Worm (Caenorhabditis elegans) whole organism, L1 larva: Measurements from ENCODE around the gene C32D5.11.

Source experiments
- C04F5.9 ChIP-seq: sonication (generic microtip); optimal IDR thresholded peaks from 2 replicates; lab custom pipeline; 2016; ENCODE audit warnings: missing genetic modification characterization, missing compliant biosample characterization
- C16A3.4 ChIP-seq: fragments of 150-350 bp; optimal IDR thresholded peaks from 2 replicates; lab custom pipeline; 2014; ENCODE audit warnings: missing biosample characterization, missing genetic modification characterization
- F16B12.6 ChIP-seq: fragments of 150-350 bp; optimal IDR thresholded peaks from 2 replicates; lab custom pipeline; 2014; ENCODE audit warnings: missing biosample characterization, missing genetic modification characterization
- alr-1 ChIP-seq: fragments of 200-800 bp; sonication (Bioruptor generic); optimal IDR thresholded peaks from 2 replicates; lab custom pipeline; 2018; ENCODE audit warnings: borderline replicate concordance, mild to moderate bottlenecking, missing genetic modification characterization, missing compliant biosample characterization
- aly-2 ChIP-seq: fragments of 150-350 bp; optimal IDR thresholded peaks from 2 replicates; lab custom pipeline; 2014; ENCODE audit warnings: missing biosample characterization, missing genetic modification characterization
- ama-1 ChIP-seq: fragments of 150-350 bp; optimal IDR thresholded peaks from 2 replicates; lab custom pipeline; 2014
- ceh-88 ChIP-seq: fragments of 200-800 bp; sonication (Bioruptor generic); IDR thresholded peaks from 2 replicates; pipeline ENCODE4 v1.3.6; 2022; ENCODE audit warnings: missing genetic modification characterization, missing compliant biosample characterization
- dpl-1 ChIP-seq, 3 experiments: fragments of 150-350 bp in 2 of 3; sonication (generic microtip) in 1 of 3; optimal IDR thresholded peaks; 2 replicates each; lab custom pipeline; 2014 to 2017; ENCODE audit warnings: missing biosample characterization in 3 of 3, missing genetic modification characterization in 3 of 3, missing genetic modification reagents in 3 of 3
- dsc-1 ChIP-seq: sonication (generic microtip); optimal IDR thresholded peaks from 2 replicates; lab custom pipeline; 2016; ENCODE audit warnings: mild to moderate bottlenecking, missing genetic modification characterization, missing compliant biosample characterization
- efl-3 ChIP-seq: fragments of 200-800 bp; sonication (Bioruptor generic); optimal IDR thresholded peaks from 2 replicates; lab custom pipeline; 2018; ENCODE audit warnings: mild to moderate bottlenecking, missing genetic modification characterization, missing compliant biosample characterization
- egl-13 ChIP-seq: sonication (generic microtip); optimal IDR thresholded peaks from 2 replicates; lab custom pipeline; 2016; ENCODE audit warnings: missing genotype, missing genetic modification reagents, missing genetic modification characterization, missing compliant biosample characterization
- elt-2 ChIP-seq: sonication (generic microtip); optimal IDR thresholded peaks from 2 replicates; lab custom pipeline; 2016; ENCODE audit warnings: missing genetic modification characterization, mild to moderate bottlenecking, inconsistent platforms, missing compliant biosample characterization, missing genetic modification reagents
- elt-3 ChIP-seq, 6 experiments: fragments of 150-350 bp in 1 of 6; sonication (generic microtip); optimal IDR thresholded peaks; 2 replicates each; lab custom pipeline; 2017 to 2018; ENCODE audit warnings: missing biosample characterization in 6 of 6, missing genetic modification characterization in 6 of 6, inconsistent platforms in 1 of 6
- ets-5 ChIP-seq: fragments of 200-800 bp; sonication (Bioruptor generic); IDR thresholded peaks from 2 replicates; pipeline ENCODE4 v1.3.6; 2022; ENCODE audit warnings: missing genetic modification characterization, missing compliant biosample characterization
- fkh-10 ChIP-seq: sonication (generic microtip); optimal IDR thresholded peaks from 2 replicates; lab custom pipeline; 2017; ENCODE audit warnings: missing biosample characterization, missing genetic modification reagents, missing genetic modification characterization
- fkh-8 ChIP-seq: sonication (generic microtip); optimal IDR thresholded peaks from 2 replicates; lab custom pipeline; 2016; ENCODE audit warnings: mild to moderate bottlenecking, missing genetic modification characterization, missing compliant biosample characterization
- fos-1 ChIP-seq: fragments of 150-350 bp; optimal IDR thresholded peaks from 2 replicates; lab custom pipeline; 2014; ENCODE audit warnings: missing biosample characterization, missing genetic modification characterization
- grh-1 ChIP-seq: fragments of 200-800 bp; sonication (Bioruptor generic); IDR thresholded peaks from 2 replicates; pipeline ENCODE4 v1.3.6; 2022; ENCODE audit warnings: missing genetic modification reagents, missing genetic modification characterization, missing compliant biosample characterization
- irx-1 ChIP-seq: sonication (generic microtip); optimal IDR thresholded peaks from 2 replicates; lab custom pipeline; 2016; ENCODE audit warnings: missing genetic modification characterization, missing compliant biosample characterization
- isw-1 ChIP-seq: fragments of 200-800 bp; sonication (Bioruptor generic); IDR thresholded peaks from 2 replicates; pipeline ENCODE4 v1.3.6; 2022; ENCODE audit warnings: missing genetic modification characterization, missing compliant biosample characterization
- jun-1 ChIP-seq: fragments of 150-350 bp; optimal IDR thresholded peaks from 2 replicates; lab custom pipeline; 2014; ENCODE audit warnings: missing biosample characterization, missing genetic modification reagents, missing genetic modification characterization
- lin-13 ChIP-seq: fragments of 150-350 bp; optimal IDR thresholded peaks from 2 replicates; lab custom pipeline; 2014; ENCODE audit warnings: missing biosample characterization, missing genetic modification reagents, missing genetic modification characterization
- lin-14 ChIP-seq: fragments of 200-800 bp; sonication (Bioruptor generic); optimal IDR thresholded peaks from 2 replicates; lab custom pipeline; 2018; ENCODE audit warnings: mild to moderate bottlenecking, missing genetic modification characterization, moderate library complexity, missing compliant biosample characterization
- lin-35 ChIP-seq, 2 experiments: fragments of 150-350 bp; optimal IDR thresholded peaks; 2 replicates each; lab custom pipeline; 2014; ENCODE audit warnings: missing biosample characterization in 2 of 2, missing genetic modification characterization in 2 of 2, missing genetic modification reagents in 2 of 2
- lin-39 ChIP-seq: fragments of 150-350 bp; optimal IDR thresholded peaks from 2 replicates; lab custom pipeline; 2014; ENCODE audit warnings: missing biosample characterization, missing genetic modification reagents, missing genetic modification characterization
- mab-9 ChIP-seq: fragments of 200-800 bp; sonication (Bioruptor generic); IDR thresholded peaks from 2 replicates; pipeline ENCODE4 v1.3.6; 2022; ENCODE audit warnings: missing genetic modification reagents, missing genetic modification characterization, missing compliant biosample characterization
- mdl-1 ChIP-seq, 2 experiments: fragments of 150-350 bp; optimal IDR thresholded peaks; 2 replicates each; lab custom pipeline; 2014 to 2017; ENCODE audit warnings: missing biosample characterization in 2 of 2, missing genetic modification characterization in 2 of 2, inconsistent platforms in 1 of 2
- mep-1 ChIP-seq: fragments of 150-350 bp; optimal IDR thresholded peaks from 2 replicates; lab custom pipeline; 2014; ENCODE audit warnings: missing biosample characterization, missing genetic modification characterization
- nhr-11 ChIP-seq: fragments of 150-350 bp; optimal IDR thresholded peaks from 2 replicates; lab custom pipeline; 2014; ENCODE audit warnings: missing biosample characterization, missing genetic modification characterization
- nhr-20 ChIP-seq: sonication (generic microtip); optimal IDR thresholded peaks from 2 replicates; lab custom pipeline; 2016; ENCODE audit warnings: mild to moderate bottlenecking, missing genetic modification characterization, missing compliant biosample characterization
- nhr-28 ChIP-seq: fragments of 150-350 bp; optimal IDR thresholded peaks from 2 replicates; lab custom pipeline; 2014; ENCODE audit warnings: missing biosample characterization, missing genetic modification characterization
- nhr-47 ChIP-seq: sonication (generic microtip); optimal IDR thresholded peaks from 2 replicates; lab custom pipeline; 2016; ENCODE audit warnings: mild to moderate bottlenecking, missing genetic modification characterization, moderate library complexity, missing compliant biosample characterization
- nhr-71 ChIP-seq: sonication (generic microtip); optimal IDR thresholded peaks from 2 replicates; lab custom pipeline; 2016; ENCODE audit warnings: mild to moderate bottlenecking, missing genetic modification characterization, moderate library complexity, missing compliant biosample characterization
- nhr-76 ChIP-seq: sonication (generic microtip); optimal IDR thresholded peaks from 2 replicates; lab custom pipeline; 2017; ENCODE audit warnings: missing biosample characterization, missing genetic modification characterization
- nhr-77 ChIP-seq: fragments of 150-350 bp; optimal IDR thresholded peaks from 2 replicates; lab custom pipeline; 2014; ENCODE audit warnings: missing biosample characterization, missing genetic modification characterization
- nhr-84 ChIP-seq: sonication (generic microtip); optimal IDR thresholded peaks from 2 replicates; lab custom pipeline; 2017; ENCODE audit warnings: missing biosample characterization, missing genetic modification characterization
- pag-3 ChIP-seq: sonication (generic microtip); optimal IDR thresholded peaks from 2 replicates; lab custom pipeline; 2017; ENCODE audit warnings: missing genetic modification characterization, mild to moderate bottlenecking, missing compliant biosample characterization, antibody characterized with exemption, borderline replicate concordance; ENCODE audit not compliant: insufficient read depth
- pqm-1 ChIP-seq: sonication (generic microtip); optimal IDR thresholded peaks from 3 replicates; lab custom pipeline; 2017; ENCODE audit warnings: missing biosample characterization, missing genetic modification characterization
- rnt-1 ChIP-seq: sonication (generic microtip); optimal IDR thresholded peaks from 2 replicates; lab custom pipeline; 2016; ENCODE audit warnings: mild to moderate bottlenecking, missing genetic modification characterization, moderate library complexity, missing compliant biosample characterization
- snu-23 ChIP-seq: sonication (generic microtip); optimal IDR thresholded peaks from 2 replicates; lab custom pipeline; 2016; ENCODE audit warnings: missing genetic modification characterization, missing compliant biosample characterization
- sox-4 ChIP-seq: sonication (generic microtip); optimal IDR thresholded peaks from 2 replicates; lab custom pipeline; 2016; ENCODE audit warnings: missing genetic modification characterization, missing compliant biosample characterization
- sptf-1 ChIP-seq: fragments of 150-350 bp; optimal IDR thresholded peaks from 2 replicates; lab custom pipeline; 2014; ENCODE audit warnings: missing biosample characterization, missing genetic modification characterization
- sup-37 ChIP-seq: fragments of 200-800 bp; sonication (Bioruptor generic); optimal IDR thresholded peaks from 2 replicates; lab custom pipeline; 2018; ENCODE audit warnings: mild to moderate bottlenecking, missing genetic modification characterization, missing compliant biosample characterization
- swsn-7 ChIP-seq: sonication (generic microtip); optimal IDR thresholded peaks from 2 replicates; lab custom pipeline; 2016; ENCODE audit warnings: missing genetic modification characterization, missing compliant biosample characterization
- tlp-1 ChIP-seq: fragments of 150-350 bp; optimal IDR thresholded peaks from 2 replicates; lab custom pipeline; 2014; ENCODE audit warnings: missing biosample characterization, missing genetic modification characterization
- unc-130 ChIP-seq: fragments of 150-350 bp; optimal IDR thresholded peaks from 2 replicates; lab custom pipeline; 2017; ENCODE audit warnings: missing biosample characterization, missing genetic modification characterization, inconsistent platforms
- unc-30 ChIP-seq: sonication (generic microtip); optimal IDR thresholded peaks from 2 replicates; lab custom pipeline; 2017; ENCODE audit warnings: missing biosample characterization, missing genetic modification characterization
- unc-62 ChIP-seq: fragments of 150-350 bp; optimal IDR thresholded peaks from 2 replicates; lab custom pipeline; 2014; ENCODE audit warnings: missing biosample characterization, missing genetic modification reagents, missing genetic modification characterization
- unc-98 ChIP-seq: fragments of 200-800 bp; sonication (Bioruptor generic); IDR thresholded peaks from 2 replicates; pipeline ENCODE4 v1.3.6; 2022; ENCODE audit warnings: missing genetic modification characterization, missing compliant biosample characterization
- xbp-1 ChIP-seq: sonication (generic microtip); optimal IDR thresholded peaks from 2 replicates; lab custom pipeline; 2016; ENCODE audit warnings: missing genetic modification characterization, missing compliant biosample characterization
- zip-4 ChIP-seq: fragments of 200-800 bp; sonication (Bioruptor generic); optimal IDR thresholded peaks from 2 replicates; lab custom pipeline; 2018; ENCODE audit warnings: mild to moderate bottlenecking, missing genetic modification characterization, moderate library complexity, missing compliant biosample characterization

C32D5.11 gene

DNA sequence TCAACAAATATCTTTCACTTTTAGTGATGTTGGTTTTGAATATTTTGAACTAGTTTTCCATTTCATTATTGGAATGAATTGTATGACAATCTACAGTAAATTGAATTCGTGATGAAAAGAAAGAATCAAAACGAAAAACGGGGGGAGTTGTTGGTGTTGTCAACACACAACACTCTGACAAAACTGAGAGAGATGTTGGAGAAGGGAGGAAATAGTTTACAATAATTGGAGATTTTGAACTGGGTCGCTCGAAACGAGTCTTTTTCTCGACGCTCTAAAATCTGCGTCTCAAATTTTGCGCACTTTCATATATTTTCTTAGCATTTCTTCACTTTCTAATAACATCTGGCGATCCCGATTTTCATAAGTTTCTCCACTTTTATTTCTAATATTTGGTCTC, 11.4 kb downstream of the C32D5.11 start, which contains the start of gene txt-18 (continued):
- TF ChIP-seq pqm-1 (tag; lab: Kevin White, UChicago) (no peak), alr-1 (no peak), unc-62 (GFP tag; lab: Kevin White, UChicago) (no peak), fkh-8 (no peak), dpl-1 (GFP tag; optimal IDR thresholded peaks at IDR 0.05; lab: Kevin White, UChicago) (no peak), mdl-1 (tag; optimal IDR thresholded peaks at IDR 0.05; lab: Kevin White, UChicago) (no peak), nhr-76 (tag; lab: Kevin White, UChicago) (no peak), swsn-7 (tag; lab: Kevin White, UChicago) (peak; percentile 1), isw-1 (no peak), fos-1 (tag; lab: Kevin White, UChicago) (no peak), C16A3.4 (tag; lab: Kevin White, UChicago) (no peak), rnt-1 (tag; lab: Kevin White, UChicago) (peak; percentile 4), mab-9 (no peak), elt-3 (tag; optimal IDR thresholded peaks at IDR 0.05; lab: Kevin White, UChicago) (peak in 1 of 6 experiments; percentile 32), sptf-1 (tag; lab: Kevin White, UChicago) (no peak), grh-1 (no peak)

DNA sequence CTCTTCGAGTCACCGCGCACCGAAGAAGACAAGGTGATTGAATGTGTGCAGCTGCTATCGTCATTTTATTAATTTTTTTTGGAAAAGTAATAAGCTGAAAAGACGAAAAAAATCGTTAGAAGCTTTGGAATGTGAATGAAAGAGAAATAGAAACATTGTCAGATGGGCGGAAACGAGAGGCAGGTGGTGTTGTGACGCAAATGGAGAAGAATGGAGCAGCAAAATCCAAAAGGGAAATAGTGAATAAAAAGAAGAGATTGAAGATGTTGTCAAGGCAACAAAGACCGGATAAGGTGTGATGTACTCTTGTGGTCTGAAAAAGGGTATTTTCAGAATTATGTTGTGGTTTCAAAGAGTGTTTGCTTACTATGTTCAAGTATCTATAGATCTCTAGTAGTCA, 12.8 kb downstream of the C32D5.11 start:
- TF ChIP-seq nhr-84: no peak
- TF ChIP-seq dpl-1 (GFP tag; optimal IDR thresholded peaks at IDR 0.05; lab: Kevin White, UChicago): no peak
- peak; percentile 74 for TF ChIP-seq dsc-1 (tag; lab: Kevin White, UChicago)
- TF ChIP-seq pag-3: no peak
- no peak for TF ChIP-seq C16A3.4 (tag; lab: Kevin White, UChicago)
- no peak for TF ChIP-seq nhr-76 (tag; lab: Kevin White, UChicago)
- peak; percentile 64 for TF ChIP-seq nhr-71 (tag; lab: Kevin White, UChicago)
- no peak for TF ChIP-seq elt-2 (tag; lab: Kevin White, UChicago)
- TF ChIP-seq sox-4 (tag; lab: Kevin White, UChicago): no peak
- peak; percentile 5 for TF ChIP-seq nhr-77 (tag; lab: Kevin White, UChicago)
- TF ChIP-seq aly-2 (tag; lab: Kevin White, UChicago): no peak
- TF ChIP-seq jun-1 (tag; lab: Kevin White, UChicago): no peak
- no peak for TF ChIP-seq irx-1 (tag; lab: Kevin White, UChicago)
- TF ChIP-seq F16B12.6 (tag; lab: Kevin White, UChicago): no peak
- no peak for TF ChIP-seq unc-130
- TF ChIP-seq pqm-1 (tag; lab: Kevin White, UChicago): no peak
- TF ChIP-seq nhr-11 (tag; lab: Kevin White, UChicago): no peak
- no peak for TF ChIP-seq egl-13 (tag; lab: Kevin White, UChicago)
- TF ChIP-seq rnt-1 (tag; lab: Kevin White, UChicago): no peak
- TF ChIP-seq mep-1 (tag; lab: Kevin White, UChicago): no peak
- no peak for TF ChIP-seq xbp-1 (tag; lab: Kevin White, UChicago)
- peak; percentile 96 for TF ChIP-seq fkh-8
- peak; percentile 36 for TF ChIP-seq nhr-47 (tag; lab: Kevin White, UChicago)
- TF ChIP-seq lin-13 (GFP tag; lab: Kevin White, UChicago): no peak
- TF ChIP-seq ceh-88 (GFP tag; lab: Robert Waterston, UW): no peak
- TF ChIP-seq efl-3 (GFP tag; lab: Kevin White, UChicago): no peak
- TF ChIP-seq ets-5 (GFP tag; lab: Robert Waterston, UW): no peak
- no peak for TF ChIP-seq ama-1
- no peak for TF ChIP-seq nhr-28 (tag; lab: Kevin White, UChicago)
- TF ChIP-seq fkh-10 (GFP tag; lab: Kevin White, UChicago): no peak
- no peak for TF ChIP-seq sup-37 (GFP tag; lab: Kevin White, UChicago)
- peak; percentile 4 for TF ChIP-seq snu-23 (GFP tag; lab: Kevin White, UChicago)
- TF ChIP-seq grh-1: no peak
- no peak for TF ChIP-seq lin-35 (GFP tag; optimal IDR thresholded peaks at IDR 0.05; lab: Kevin White, UChicago)
- TF ChIP-seq zip-4: no peak
- TF ChIP-seq unc-98 (GFP tag; lab: Robert Waterston, UW): no peak
- TF ChIP-seq nhr-20 (tag; lab: Kevin White, UChicago): peak; percentile 9
- TF ChIP-seq tlp-1 (tag; lab: Kevin White, UChicago): no peak
- no peak for TF ChIP-seq unc-30 (tag; lab: Kevin White, UChicago)
- peak; percentile 24 for TF ChIP-seq lin-14 (GFP tag; lab: Kevin White, UChicago)
- no peak for TF ChIP-seq lin-39
- TF ChIP-seq C04F5.9 (tag; lab: Kevin White, UChicago): no peak
- TF ChIP-seq mab-9: no peak
